Worm (Caenorhabditis elegans): ENCODE results near the gene srz-105.

DNA sequence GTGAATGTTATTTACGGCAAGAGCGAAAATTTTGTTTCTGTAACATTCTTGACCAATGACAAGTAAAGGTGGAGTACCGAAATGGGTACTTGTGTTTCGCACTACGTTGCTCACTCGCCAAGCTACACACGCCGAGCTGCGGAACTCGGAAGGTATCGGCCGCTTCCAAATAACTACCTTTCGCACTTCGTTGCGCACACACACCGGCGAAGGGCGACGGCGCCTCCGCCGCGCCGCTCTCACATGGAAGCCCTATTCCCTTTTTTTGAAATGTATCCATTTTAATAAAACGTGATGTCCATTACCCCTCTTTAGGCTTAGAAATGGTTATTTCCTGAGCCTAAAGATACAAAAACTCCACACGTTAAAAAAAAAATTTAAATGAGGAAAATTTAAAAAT lies 17.8 kb upstream of the srz-105 start:
- no peak for TF ChIP-seq dve-1 (tag; optimal IDR thresholded peaks at IDR 0.05)
- TF ChIP-seq ceh-9 (tag; optimal IDR thresholded peaks at IDR 0.05): no peak
